Fruit fly (Drosophila melanogaster): ENCODE measurements around the gene CG11693.

CG11693 gene

dm6 chr3R:8340675-8341275, 30.2 kb upstream of the CG11693 start, which contains the start of the genes COX7A and Arl2:
COX7A (minus strand) TSS chr3R:8341043.
Arl2 (plus strand) TSS chr3R:8341100.
- peak; percentile 17 for TF ChIP-seq noc (tag; optimal IDR thresholded peaks at IDR 0.05)

- no peak for TF ChIP-seq noc (tag; optimal IDR thresholded peaks at IDR 0.05)
Measured at dm6 chr3R:8336012-8336567, 25.5 kb upstream of the CG11693 start.

dm6 chr3R:8334982-8335381, 24.4 kb upstream of the CG11693 start:
- TF ChIP-seq noc (tag; optimal IDR thresholded peaks at IDR 0.05): no peak

- TF ChIP-seq noc (tag; optimal IDR thresholded peaks at IDR 0.05): no peak
Measured at dm6 chr3R:8334471-8334783, 23.8 kb upstream of the CG11693 start.

dm6 chr3R:8333768-8334470, 23.3 kb upstream of the CG11693 start, which contains the start of gene Poxm:
Poxm (minus strand) TSS chr3R:8333792.
- TF ChIP-seq noc (tag; optimal IDR thresholded peaks at IDR 0.05): no peak

- TF ChIP-seq noc (tag; optimal IDR thresholded peaks at IDR 0.05): no peak
Measured at dm6 chr3R:8329628-8330027, 19.1 kb upstream of the CG11693 start.

dm6 chr3R:8327967-8328789, 17.6 kb upstream of the CG11693 start:
- no peak for TF ChIP-seq noc (tag; optimal IDR thresholded peaks at IDR 0.05)

dm6 chr3R:8326884-8327283, 16.3 kb upstream of the CG11693 start:
- TF ChIP-seq noc (tag; optimal IDR thresholded peaks at IDR 0.05): no peak

dm6 chr3R:8324016-8324415, 13.4 kb upstream of the CG11693 start, which contains the start of gene CG7443:
CG7443 (plus strand) TSS chr3R:8324316.
- no peak for TF ChIP-seq noc (tag; optimal IDR thresholded peaks at IDR 0.05)

dm6 chr3R:8321447-8321846, 10.9 kb upstream of the CG11693 start, which contains the start of gene Or85a:
Or85a (plus strand) TSS chr3R:8321747.
- no peak for TF ChIP-seq noc (tag; optimal IDR thresholded peaks at IDR 0.05)

- TF ChIP-seq noc (tag; optimal IDR thresholded peaks at IDR 0.05): no peak
Measured at dm6 chr3R:8317709-8318335, 7.2 kb upstream of the CG11693 start.

dm6 chr3R:8317215-8317614, 6.6 kb upstream of the CG11693 start, which contains the start of gene Ctr1B:
Ctr1B (plus strand) TSS chr3R:8317612.
- peak; percentile 44 for TF ChIP-seq noc (tag; optimal IDR thresholded peaks at IDR 0.05)

dm6 chr3R:8316344-8317105, 5.9 kb upstream of the CG11693 start, which contains the start of gene Coq2:
Coq2 (minus strand) TSS chr3R:8316543.
- TF ChIP-seq noc (tag; optimal IDR thresholded peaks at IDR 0.05): no peak

dm6 chr3R:8313038-8313437, 2.5 kb upstream of the CG11693 start, which contains the start of gene CG7483:
CG7483 (plus strand) TSS chr3R:8313208.
- TF ChIP-seq noc (tag; optimal IDR thresholded peaks at IDR 0.05): no peak

dm6 chr3R:8312037-8312436, 1.5 kb upstream of the CG11693 start, which contains the start of the genes CG11694 and CG11698:
CG11694 (minus strand) TSS chr3R:8312137.
CG11698 (plus strand) TSS chr3R:8312188.
- no peak for TF ChIP-seq noc (tag; optimal IDR thresholded peaks at IDR 0.05)
